Worm (Caenorhabditis elegans): Measurements from ENCODE around the gene ags-3.
A peak's percentile ranks its signal among the peaks of the same experiment; 100 is the strongest.

Gene ags-3

DNA sequence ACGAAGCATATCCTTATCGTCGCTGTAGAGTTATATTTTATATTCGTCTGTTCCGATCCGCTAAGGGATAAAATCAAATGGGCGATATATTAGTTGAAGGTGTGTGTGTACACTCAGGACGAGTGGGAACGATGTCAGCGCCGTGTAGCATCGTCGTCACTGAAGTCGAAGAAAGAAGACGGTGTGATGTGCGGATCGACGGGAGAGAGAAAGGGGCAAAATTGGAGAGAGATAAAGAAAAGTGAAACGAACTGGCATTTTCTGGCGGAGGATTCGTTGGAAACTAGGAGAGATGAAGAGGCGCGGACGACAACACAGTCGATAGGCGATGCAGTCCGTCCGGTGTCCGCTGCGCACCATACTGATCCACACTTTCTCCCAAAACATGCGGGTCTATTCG is 34.6 kb upstream of the ags-3 start, which contains the start of gene C26B9.3:
Gene C26B9.3, plus strand, starts transcription at position 343 of the 400 bp plus-strand sequence.
- TF ChIP-seq ceh-27 (GFP tag; optimal IDR thresholded peaks at IDR 0.05) (no peak), B0261.1 (tag; optimal IDR thresholded peaks at IDR 0.05) (no peak), B0336.3 (GFP tag; IDR thresholded peaks at IDR 0.05) (no peak), chd-7 (tag; optimal IDR thresholded peaks at IDR 0.05) (no peak), C17E4.6 (GFP tag; IDR thresholded peaks at IDR 0.05) (no peak), bed-1 (GFP tag; IDR thresholded peaks at IDR 0.05) (no peak), T26A5.8 (tag; optimal IDR thresholded peaks at IDR 0.05) (no peak), mes-4 (tag; optimal IDR thresholded peaks at IDR 0.05) (no peak), sdz-38 (tag; optimal IDR thresholded peaks at IDR 0.05) (no peak), nhr-120 (GFP tag; IDR thresholded peaks at IDR 0.05) (no peak), ekl-4 (GFP tag; IDR thresholded peaks at IDR 0.05) (no peak), ccch-3 (GFP tag; optimal IDR thresholded peaks at IDR 0.05) (no peak), ceh-58 (GFP tag; IDR thresholded peaks at IDR 0.05) (no peak), lin-35 (GFP tag; optimal IDR thresholded peaks at IDR 0.05) (no peak), xnd-1 (tag; optimal IDR thresholded peaks at IDR 0.05) (no peak), bed-2 (GFP tag; IDR thresholded peaks at IDR 0.05) (no peak), zim-3 (tag; optimal IDR thresholded peaks at IDR 0.05) (no peak)

DNA sequence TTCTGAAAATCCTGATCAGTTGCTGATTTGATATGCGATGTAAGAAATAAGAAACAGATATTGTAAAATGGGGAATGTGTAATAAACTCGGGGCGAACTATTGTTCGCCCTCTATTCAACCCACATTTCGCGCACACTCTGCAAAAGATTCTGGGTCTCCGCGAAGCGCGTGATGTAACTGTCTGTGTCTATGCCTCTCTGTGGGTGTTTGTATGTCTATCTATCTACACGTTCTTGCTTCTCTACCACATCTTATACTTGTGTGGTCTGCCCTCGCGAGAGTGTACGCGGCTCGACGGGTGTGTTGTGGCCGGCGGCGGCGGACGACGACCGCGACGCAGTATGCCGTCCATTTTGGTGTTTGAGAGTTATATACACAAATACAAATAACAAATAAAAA is 33.1 kb upstream of the ags-3 start:
- TF ChIP-seq snpc-3.4 (tag; optimal IDR thresholded peaks at IDR 0.05) (peak; percentile 44), fkh-3 (tag; optimal IDR thresholded peaks at IDR 0.05) (no peak), Y95B8A.8 (GFP tag; IDR thresholded peaks at IDR 0.05) (no peak), ama-1 (optimal IDR thresholded peaks at IDR 0.05) (no peak), ama-1 (GFP tag; optimal IDR thresholded peaks at IDR 0.05) (no peak), lin-40 (tag; optimal IDR thresholded peaks at IDR 0.05) (peak; percentile 68), ztf-3 (GFP tag; optimal IDR thresholded peaks at IDR 0.05) (no peak), aptf-2 (GFP tag; conservative IDR thresholded peaks at IDR 0.05) (no peak), K12H6.12 (tag; optimal IDR thresholded peaks at IDR 0.05) (peak; percentile 47), Y67H2A.10 (GFP tag; conservative IDR thresholded peaks at IDR 0.05) (no peak), Y53G8AR.9 (GFP tag; conservative IDR thresholded peaks at IDR 0.05) (no peak), rcor-1 (GFP tag; IDR thresholded peaks at IDR 0.05) (no peak), madf-10 (tag; optimal IDR thresholded peaks at IDR 0.05) (peak; percentile 95), bed-1 (GFP tag; IDR thresholded peaks at IDR 0.05) (no peak), repo-1 (tag; optimal IDR thresholded peaks at IDR 0.05) (no peak), Y79H2A.3 (GFP tag; conservative IDR thresholded peaks at IDR 0.05) (no peak), F22D6.2 (tag; optimal IDR thresholded peaks at IDR 0.05) (no peak), xnd-1 (tag; optimal IDR thresholded peaks at IDR 0.05) (no peak), nhr-80 (tag; optimal IDR thresholded peaks at IDR 0.05) (peak; percentile 73), mcd-1 (GFP tag; IDR thresholded peaks at IDR 0.05) (no peak), F10E7.11 (tag; optimal IDR thresholded peaks at IDR 0.05) (no peak), nhr-90 (tag; optimal IDR thresholded peaks at IDR 0.05) (no peak), pbrm-1 (GFP tag; IDR thresholded peaks at IDR 0.05) (peak; percentile 20; the same call in 1 of the 2 replicates), rec-8 (tag; optimal IDR thresholded peaks at IDR 0.05) (no peak), lir-1 (GFP tag; conservative IDR thresholded peaks at IDR 0.05) (no peak), snpc-1.1 (tag; optimal IDR thresholded peaks at IDR 0.05; ENCODE audit: insufficient read depth) (no peak), let-526 (GFP tag; IDR thresholded peaks at IDR 0.05) (0 out of 2 replicates have a peak, but pooled peaks have one; percentile 27), tlf-1 (GFP tag; optimal IDR thresholded peaks at IDR 0.05) (no peak), ztf-25 (GFP tag; IDR thresholded peaks at IDR 0.05) (no peak), F23B12.7 (tag; optimal IDR thresholded peaks at IDR 0.05; ENCODE audit: insufficient read depth) (no peak), atf-7 (tag; optimal IDR thresholded peaks at IDR 0.05) (no peak), unc-130 (GFP tag; optimal IDR thresholded peaks at IDR 0.05) (no peak), nhr-179 (tag; optimal IDR thresholded peaks at IDR 0.05) (no peak), madf-3 (GFP tag; IDR thresholded peaks at IDR 0.05) (0 out of 2 replicates have a peak, but pooled peaks have one; percentile 62)
